Worm (Caenorhabditis elegans) whole organism, L2 larva: ENCODE data around the gene twk-20.
A peak's percentile ranks its signal among the peaks of the same experiment; 100 is the strongest.

Experiments
- F13H6.1 ChIP-seq: sonication (generic microtip); optimal IDR thresholded peaks from 2 replicates; lab custom pipeline; 2016; ENCODE audit warnings: missing genetic modification characterization, missing compliant biosample characterization
- R02D3.7 ChIP-seq: fragments of 150-350 bp; optimal IDR thresholded peaks from 2 replicates; lab custom pipeline; 2014; ENCODE audit warnings: missing biosample characterization, missing genetic modification characterization
- Y55F3AM.14 ChIP-seq: fragments of 200-800 bp; sonication (Bioruptor generic); optimal IDR thresholded peaks from 2 replicates; lab custom pipeline; 2018; ENCODE audit warnings: mild to moderate bottlenecking, missing genetic modification characterization, missing compliant biosample characterization
- alr-1 ChIP-seq: fragments of 150-350 bp; optimal IDR thresholded peaks from 2 replicates; lab custom pipeline; 2014; ENCODE audit warnings: missing biosample characterization, missing genetic modification characterization
- aly-2 ChIP-seq: fragments of 150-350 bp; optimal IDR thresholded peaks from 2 replicates; lab custom pipeline; 2014; ENCODE audit warnings: missing biosample characterization, missing genetic modification characterization
- ama-1 ChIP-seq: fragments of 150-350 bp; optimal IDR thresholded peaks from 2 replicates; lab custom pipeline; 2018; ENCODE audit warnings: inconsistent platforms
- blmp-1 ChIP-seq: sonication (generic microtip); optimal IDR thresholded peaks from 2 replicates; lab custom pipeline; 2017; ENCODE audit warnings: missing genetic modification characterization, mild to moderate bottlenecking, missing compliant biosample characterization, antibody characterized with exemption, moderate library complexity; ENCODE audit not compliant: insufficient read depth
- ceh-16 ChIP-seq: fragments of 150-350 bp; optimal IDR thresholded peaks from 2 replicates; lab custom pipeline; 2014; ENCODE audit warnings: missing biosample characterization, missing genetic modification characterization
- crh-2 ChIP-seq: sonication (generic microtip); optimal IDR thresholded peaks from 2 replicates; lab custom pipeline; 2017; ENCODE audit warnings: missing biosample characterization, missing genetic modification characterization
- dmd-4 ChIP-seq: sonication (generic microtip); optimal IDR thresholded peaks from 2 replicates; lab custom pipeline; 2017; ENCODE audit warnings: missing biosample characterization, missing genetic modification characterization
- egl-27 ChIP-seq: sonication (generic microtip); optimal IDR thresholded peaks from 3 replicates; lab custom pipeline; 2017; ENCODE audit warnings: missing biosample characterization, missing genetic modification reagents, missing genetic modification characterization
- elt-1 ChIP-seq: fragments of 150-350 bp; optimal IDR thresholded peaks from 2 replicates; lab custom pipeline; 2014; ENCODE audit warnings: missing biosample characterization, missing genetic modification characterization
- elt-3 ChIP-seq: sonication (generic microtip); optimal IDR thresholded peaks from 2 replicates; lab custom pipeline; 2017; ENCODE audit warnings: missing biosample characterization, missing genetic modification characterization
- fos-1 ChIP-seq: fragments of 150-350 bp; optimal IDR thresholded peaks from 2 replicates; lab custom pipeline; 2014; ENCODE audit warnings: missing biosample characterization, missing genetic modification characterization
- gmeb-1 ChIP-seq: fragments of 150-350 bp; optimal IDR thresholded peaks from 2 replicates; lab custom pipeline; 2014; ENCODE audit warnings: missing biosample characterization, missing genetic modification characterization
- lin-11 ChIP-seq: fragments of 150-350 bp; sonication (generic microtip); optimal IDR thresholded peaks from 2 replicates; lab custom pipeline; 2014; ENCODE audit warnings: missing biosample characterization, missing genetic modification characterization, inconsistent platforms, mixed read lengths
- lin-39 ChIP-seq: fragments of 150-350 bp; optimal IDR thresholded peaks from 2 replicates; lab custom pipeline; 2014; ENCODE audit warnings: missing biosample characterization, missing genetic modification reagents, missing genetic modification characterization
- lsy-2 ChIP-seq, 2 experiments: fragments of 150-350 bp in 1 of 2; sonication (generic microtip) in 1 of 2; optimal IDR thresholded peaks; 2 replicates each; lab custom pipeline; 2014 to 2017; ENCODE audit warnings: missing biosample characterization in 2 of 2, missing genetic modification characterization in 2 of 2
- mab-5 ChIP-seq: fragments of 150-350 bp; optimal IDR thresholded peaks from 2 replicates; lab custom pipeline; 2014; ENCODE audit warnings: missing biosample characterization, missing genetic modification characterization
- mbf-1 ChIP-seq: sonication (generic microtip); optimal IDR thresholded peaks from 2 replicates; lab custom pipeline; 2017; ENCODE audit warnings: missing biosample characterization, missing genetic modification characterization
- mdl-1 ChIP-seq, 2 experiments: fragments of 150-350 bp in 1 of 2; sonication (generic microtip) in 1 of 2; optimal IDR thresholded peaks; 2 replicates each; lab custom pipeline; 2017; ENCODE audit warnings: missing biosample characterization in 2 of 2, missing genetic modification characterization in 2 of 2
- nhr-10 ChIP-seq: sonication (generic microtip); optimal IDR thresholded peaks from 2 replicates; lab custom pipeline; 2017; ENCODE audit warnings: missing biosample characterization, missing genetic modification characterization
- nhr-12 ChIP-seq: fragments of 150-350 bp; optimal IDR thresholded peaks from 2 replicates; lab custom pipeline; 2014; ENCODE audit warnings: missing biosample characterization, missing genetic modification characterization
- nhr-129 ChIP-seq: fragments of 150-350 bp; optimal IDR thresholded peaks from 2 replicates; lab custom pipeline; 2014; ENCODE audit warnings: missing biosample characterization, missing genetic modification characterization
- nhr-21 ChIP-seq: fragments of 150-350 bp; optimal IDR thresholded peaks from 2 replicates; lab custom pipeline; 2014; ENCODE audit warnings: missing biosample characterization, missing genetic modification characterization
- nhr-237 ChIP-seq: fragments of 150-350 bp; optimal IDR thresholded peaks from 2 replicates; lab custom pipeline; 2014; ENCODE audit warnings: missing biosample characterization, missing genetic modification characterization
- nhr-25 ChIP-seq: fragments of 150-350 bp; sonication (generic microtip); optimal IDR thresholded peaks from 3 replicates; lab custom pipeline; 2014; ENCODE audit warnings: missing biosample characterization, missing genetic modification characterization
- nhr-6 ChIP-seq: fragments of 150-350 bp; optimal IDR thresholded peaks from 2 replicates; lab custom pipeline; 2014; ENCODE audit warnings: missing biosample characterization, missing genetic modification characterization
- nhr-77 ChIP-seq: fragments of 150-350 bp; optimal IDR thresholded peaks from 2 replicates; lab custom pipeline; 2014; ENCODE audit warnings: missing biosample characterization, missing genetic modification characterization
- peb-1 ChIP-seq: fragments of 150-350 bp; optimal IDR thresholded peaks from 2 replicates; lab custom pipeline; 2014; ENCODE audit warnings: missing biosample characterization, missing genetic modification characterization
- sem-4 ChIP-seq: fragments of 150-350 bp; optimal IDR thresholded peaks from 2 replicates; lab custom pipeline; 2014; ENCODE audit warnings: missing biosample characterization, missing genetic modification reagents, missing genetic modification characterization
- skn-1 ChIP-seq: sonication (generic microtip); optimal IDR thresholded peaks from 2 replicates; lab custom pipeline; 2017; ENCODE audit warnings: missing biosample characterization, missing genetic modification characterization
- sma-3 ChIP-seq: sonication (generic microtip); optimal IDR thresholded peaks from 2 replicates; lab custom pipeline; 2016; ENCODE audit warnings: missing genetic modification reagents, missing genetic modification characterization, missing compliant biosample characterization
- sma-9 ChIP-seq, 2 experiments: fragments of 150-350 bp in 1 of 2; sonication (generic microtip) in 1 of 2; optimal IDR thresholded peaks; 2 replicates each; lab custom pipeline; 2014 to 2016; ENCODE audit warnings: missing genetic modification characterization in 2 of 2, mild to moderate bottlenecking in 1 of 2, missing biosample characterization in 1 of 2, missing compliant biosample characterization in 1 of 2, missing genetic modification reagents in 1 of 2, moderate library complexity in 1 of 2
- snpc-4 ChIP-seq: fragments of 150-350 bp; optimal IDR thresholded peaks from 2 replicates; lab custom pipeline; 2014; ENCODE audit warnings: missing biosample characterization, missing genetic modification characterization
- unc-39 ChIP-seq: fragments of 150-350 bp; optimal IDR thresholded peaks from 2 replicates; lab custom pipeline; 2014; ENCODE audit warnings: missing biosample characterization, missing genetic modification characterization
- unc-55 ChIP-seq: fragments of 150-350 bp; sonication (generic microtip); optimal IDR thresholded peaks from 3 replicates; lab custom pipeline; 2014; ENCODE audit warnings: missing biosample characterization, missing genetic modification reagents, missing genetic modification characterization
- ztf-1 ChIP-seq: fragments of 200-800 bp; sonication (Bioruptor generic); conservative IDR thresholded peaks from 2 replicates; pipeline ENCODE4 v1.3.6; 2022; ENCODE audit warnings: missing genetic modification characterization, missing compliant biosample characterization
- ztf-11 ChIP-seq: sonication (generic microtip); optimal IDR thresholded peaks from 2 replicates; lab custom pipeline; 2017; ENCODE audit warnings: missing biosample characterization, missing genetic modification characterization

Gene twk-20

DNA sequence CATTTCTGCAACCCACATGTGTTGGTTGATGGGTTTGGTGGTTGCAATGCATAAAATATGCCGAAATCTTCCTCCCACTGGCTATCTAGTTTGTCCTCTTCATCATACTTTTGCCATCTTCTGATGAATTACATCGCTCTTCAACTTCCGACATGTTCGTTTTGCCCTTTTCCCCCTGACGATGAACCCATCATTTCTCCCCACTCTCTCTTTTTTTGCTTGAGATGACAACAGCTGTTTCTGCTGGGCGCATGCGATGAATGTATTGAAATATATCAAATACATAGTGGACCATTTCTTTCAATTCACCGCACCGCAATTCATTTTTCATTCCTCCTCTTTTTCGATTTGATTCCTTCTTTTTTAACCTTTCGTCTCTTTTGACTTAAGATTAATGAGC lies 31.3 kb downstream of the twk-20 start:
- TF ChIP-seq nhr-21 (tag; lab: Kevin White, UChicago) (no peak), nhr-6 (no peak), sma-9 (GFP tag; optimal IDR thresholded peaks at IDR 0.05; lab: Kevin White, UChicago) (peak; percentile 21), sma-9 (tag; optimal IDR thresholded peaks at IDR 0.05; lab: Kevin White, UChicago) (no peak), mab-5 (tag; lab: Kevin White, UChicago) (no peak), mbf-1 (tag; lab: Kevin White, UChicago) (no peak), sma-3 (GFP tag; lab: Kevin White, UChicago) (no peak), nhr-25 (tag; lab: Kevin White, UChicago) (peak; percentile 6), nhr-129 (tag; lab: Kevin White, UChicago) (peak; percentile 5)

ce11 chrX:13672622-13673021 lies 32.9 kb downstream of the twk-20 start:
- no peak for TF ChIP-seq mab-5 (tag; lab: Kevin White, UChicago)
- TF ChIP-seq elt-1 (tag; lab: Kevin White, UChicago): no peak
- no peak for TF ChIP-seq ceh-16 (tag; lab: Kevin White, UChicago)
- no peak for TF ChIP-seq nhr-12 (tag; lab: Kevin White, UChicago)
- no peak for TF ChIP-seq blmp-1 (tag; lab: Kevin White, UChicago)
- TF ChIP-seq ztf-1: no peak
- TF ChIP-seq nhr-10 (tag; lab: Kevin White, UChicago): no peak
- TF ChIP-seq R02D3.7 (tag; lab: Kevin White, UChicago): no peak
- TF ChIP-seq snpc-4 (tag; lab: Kevin White, UChicago): no peak
- TF ChIP-seq unc-39 (tag; lab: Kevin White, UChicago): no peak
- no peak for TF ChIP-seq lsy-2 (tag; optimal IDR thresholded peaks at IDR 0.05; lab: Kevin White, UChicago)
- peak; percentile 50 for TF ChIP-seq sma-3 (GFP tag; lab: Kevin White, UChicago)
- peak; percentile 65 for TF ChIP-seq sma-9 (GFP tag; optimal IDR thresholded peaks at IDR 0.05; lab: Kevin White, UChicago)
- no peak for TF ChIP-seq sma-9 (tag; optimal IDR thresholded peaks at IDR 0.05; lab: Kevin White, UChicago)
- TF ChIP-seq F13H6.1 (tag; lab: Kevin White, UChicago): peak; percentile 8
- TF ChIP-seq mdl-1 (tag; optimal IDR thresholded peaks at IDR 0.05; lab: Kevin White, UChicago): no peak
- no peak for TF ChIP-seq mbf-1 (tag; lab: Kevin White, UChicago)
- TF ChIP-seq sem-4: no peak
- TF ChIP-seq Y55F3AM.14 (GFP tag; lab: Kevin White, UChicago): no peak
- no peak for TF ChIP-seq nhr-237
- TF ChIP-seq nhr-21 (tag; lab: Kevin White, UChicago): peak; percentile 30
- no peak for TF ChIP-seq unc-55 (GFP tag; lab: Kevin White, UChicago)
- TF ChIP-seq peb-1 (tag; lab: Kevin White, UChicago): no peak
- TF ChIP-seq egl-27: peak; percentile 15
- no peak for TF ChIP-seq ama-1 (lab: Kevin White, UChicago)
- TF ChIP-seq nhr-129 (tag; lab: Kevin White, UChicago): peak; percentile 57
- TF ChIP-seq elt-3 (tag; lab: Kevin White, UChicago): no peak
- no peak for TF ChIP-seq nhr-6
- no peak for TF ChIP-seq dmd-4
- TF ChIP-seq skn-1 (tag; lab: Kevin White, UChicago): no peak
- peak; percentile 66 for TF ChIP-seq fos-1 (tag; lab: Kevin White, UChicago)
- no peak for TF ChIP-seq nhr-77 (tag; lab: Kevin White, UChicago)
- TF ChIP-seq lin-39 (tag; lab: Kevin White, UChicago): no peak
- TF ChIP-seq crh-2 (tag; lab: Kevin White, UChicago): peak; percentile 10
- TF ChIP-seq aly-2 (tag; lab: Kevin White, UChicago): no peak
- no peak for TF ChIP-seq gmeb-1 (tag; lab: Kevin White, UChicago)

DNA sequence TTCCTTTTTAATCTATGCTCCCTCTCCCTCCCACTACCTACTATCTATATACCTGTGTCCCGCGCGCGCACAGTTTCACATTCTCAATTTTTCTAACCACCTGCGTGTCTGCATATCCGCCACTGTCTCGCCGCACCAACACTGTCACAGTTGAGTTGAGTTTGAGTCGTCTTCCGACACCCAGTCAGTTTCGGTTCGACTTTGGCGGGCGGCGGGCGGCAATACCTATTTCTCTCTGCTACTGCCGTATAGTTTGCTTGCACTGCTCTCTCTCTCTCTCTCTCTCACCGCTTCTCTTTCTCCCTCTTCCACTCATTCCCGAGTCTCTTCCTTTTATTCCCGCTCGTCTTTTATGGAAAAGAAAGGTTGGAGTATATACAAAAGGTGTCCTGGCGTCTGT lies 35.8 kb downstream of the twk-20 start:
- TF ChIP-seq R02D3.7 (tag; lab: Kevin White, UChicago) (no peak), lin-11 (tag; lab: Kevin White, UChicago) (no peak), nhr-237 (no peak), peb-1 (tag; lab: Kevin White, UChicago) (peak; percentile 15), ztf-1 (no peak), mdl-1 (tag; optimal IDR thresholded peaks at IDR 0.05; lab: Kevin White, UChicago) (no peak), dmd-4 (no peak), ztf-11 (tag; lab: Kevin White, UChicago) (no peak), sma-3 (GFP tag; lab: Kevin White, UChicago) (peak; percentile 27), F13H6.1 (tag; lab: Kevin White, UChicago) (peak; percentile 59), nhr-25 (tag; lab: Kevin White, UChicago) (no peak), elt-3 (tag; lab: Kevin White, UChicago) (no peak), ceh-16 (tag; lab: Kevin White, UChicago) (no peak), lsy-2 (tag; optimal IDR thresholded peaks at IDR 0.05; lab: Kevin White, UChicago) (no peak), alr-1 (no peak), egl-27 (no peak), nhr-12 (tag; lab: Kevin White, UChicago) (no peak)
